Fruit fly (Drosophila melanogaster) whole organism, wandering third instar larva: Measurements from ENCODE around the gene AcCoAS.

Source experiments
- Abd-B ChIP-seq: fragments of >200 bp; optimal IDR thresholded peaks from 2 replicates; lab custom pipeline; 2017; ENCODE audit warnings: missing biosample characterization, missing genetic modification characterization
- CG9705 ChIP-seq: fragments of 200-800 bp; sonication (Bioruptor generic); optimal IDR thresholded peaks from 2 replicates; lab custom pipeline; 2018; ENCODE audit warnings: missing biosample characterization, mild to moderate bottlenecking, missing genetic modification characterization
- Dfd ChIP-seq: fragments of >200 bp; optimal IDR thresholded peaks from 2 replicates; lab custom pipeline; 2017; ENCODE audit warnings: missing biosample characterization, missing genetic modification characterization
- Hr83 ChIP-seq: fragments of 200-300 bp; sonication (Bioruptor generic); optimal IDR thresholded peaks from 2 replicates; lab custom pipeline; 2016; ENCODE audit warnings: missing biosample characterization, mild to moderate bottlenecking, missing genetic modification characterization, moderate library complexity; ENCODE audit not compliant: poor library complexity, severe bottlenecking
- Myc ChIP-seq: fragments of >200 bp; optimal IDR thresholded peaks from 2 replicates; lab custom pipeline; 2017
- OdsH ChIP-seq: fragments of 200-800 bp; sonication (Bioruptor generic); optimal IDR thresholded peaks from 2 replicates; lab custom pipeline; 2016; ENCODE audit warnings: missing biosample characterization, mild to moderate bottlenecking, missing genetic modification characterization
- dl ChIP-seq, 2 experiments: fragments of 175-275, 200-275 bp in 1 of 2; fragments of 200-275 bp in 1 of 2; sonication (Bioruptor generic); optimal IDR thresholded peaks; lab custom pipeline; 2018; ENCODE audit warnings: mild to moderate bottlenecking in 2 of 2, missing biosample characterization in 2 of 2, missing genetic modification characterization in 2 of 2, moderate library complexity in 2 of 2; ENCODE audit not compliant: partially characterized antibody in 2 of 2, insufficient read depth in 1 of 2
- foxo ChIP-seq, 2 experiments: fragments of 200-800 bp; sonication (Bioruptor generic); optimal IDR thresholded peaks; 2 replicates in 1 of 2; 3 replicates in 1 of 2; lab custom pipeline; 2016 to 2017; ENCODE audit warnings: missing biosample characterization in 2 of 2, missing genetic modification characterization in 2 of 2
- fru ChIP-seq: fragments of 200-800 bp; sonication (Bioruptor generic); optimal IDR thresholded peaks from 3 replicates; lab custom pipeline; 2016; ENCODE audit warnings: missing biosample characterization, mild to moderate bottlenecking, missing genetic modification characterization
- pan ChIP-seq: fragments of >200 bp; optimal IDR thresholded peaks from 2 replicates; lab custom pipeline; 2017
- psq ChIP-seq: fragments of 200-800 bp; sonication (Bioruptor generic); optimal IDR thresholded peaks from 3 replicates; lab custom pipeline; 2017; ENCODE audit warnings: missing biosample characterization, mild to moderate bottlenecking, missing genetic modification characterization, moderate library complexity
- usp ChIP-seq: fragments of >200 bp; optimal IDR thresholded peaks from 2 replicates; lab custom pipeline; 2017; ENCODE audit warnings: missing biosample characterization, missing genetic modification characterization
- woc ChIP-seq: sonication (Bioruptor generic); optimal IDR thresholded peaks from 2 replicates; lab custom pipeline; 2016; ENCODE audit warnings: missing biosample characterization, mild to moderate bottlenecking, missing genetic modification characterization

dm6 chr3L:21317416-21318259 lies 37.6 kb upstream of the AcCoAS start, which contains the start of gene Pc:
- TF ChIP-seq OdsH (GFP tag; lab: Kevin White, UChicago) (no peak), Myc (peak; percentile 6), usp (GFP tag; lab: Kevin White, UChicago) (no peak), Dfd (no peak), psq (GFP tag; lab: Kevin White, UChicago) (no peak), CG9705 (GFP tag; lab: Kevin White, UChicago) (no peak), dl (GFP tag; optimal IDR thresholded peaks at IDR 0.05; lab: Kevin White, UChicago; ENCODE audit: insufficient read depth in 1 of 2, partially characterized antibody in 2 of 2) (no peak), fru (no peak), foxo (GFP tag; optimal IDR thresholded peaks at IDR 0.05; lab: Kevin White, UChicago) (no peak), woc (no peak), pan (lab: Kevin White, UChicago) (no peak), Hr83 (GFP tag; lab: Kevin White, UChicago) (peak; percentile 38), Abd-B (no peak)
